Fruit fly (Drosophila melanogaster): ENCODE data around the gene step.

Gene step

dm6 chr2L:21786991-21787390 lies 29.7 kb upstream of the step start:
- peak; percentile 1 for TF ChIP-seq Hr39 (GFP tag; optimal IDR thresholded peaks at IDR 0.05)
- TF ChIP-seq ss (GFP tag; optimal IDR thresholded peaks at IDR 0.05) = no peak
- TF ChIP-seq cyc (GFP tag; optimal IDR thresholded peaks at IDR 0.05) = peak; percentile 19
- TF ChIP-seq CG3919 (GFP tag; optimal IDR thresholded peaks at IDR 0.05) = no peak
- no peak for TF ChIP-seq dsx (GFP tag; optimal IDR thresholded peaks at IDR 0.05; ENCODE audit: poor library complexity, severe bottlenecking)
- no peak for TF ChIP-seq Smox (GFP tag; optimal IDR thresholded peaks at IDR 0.05)
- TF ChIP-seq Eip78C (GFP tag) = peak; percentile 25
- TF ChIP-seq acj6 (GFP tag; optimal IDR thresholded peaks at IDR 0.05) = no peak
- TF ChIP-seq esn (GFP tag; optimal IDR thresholded peaks at IDR 0.05) = no peak
- TF ChIP-seq eg (GFP tag; IDR thresholded peaks at IDR 0.05) = no peak
- TF ChIP-seq svp (GFP tag) = peak; percentile 65
- no peak for TF ChIP-seq Eip75B (GFP tag; optimal IDR thresholded peaks at IDR 0.05)
- no peak for TF ChIP-seq CG31627 (GFP tag; optimal IDR thresholded peaks at IDR 0.05)
- TF ChIP-seq Blimp-1 (GFP tag; optimal IDR thresholded peaks at IDR 0.05) = no peak
- TF ChIP-seq topi (GFP tag; optimal IDR thresholded peaks at IDR 0.05) = peak; percentile 24
- TF ChIP-seq fkh (GFP tag; optimal IDR thresholded peaks at IDR 0.05) = no peak
- TF ChIP-seq CG6276 (GFP tag; optimal IDR thresholded peaks at IDR 0.05) = no peak
- TF ChIP-seq CG8319 (GFP tag; optimal IDR thresholded peaks at IDR 0.05) = no peak
- TF ChIP-seq Sox15 (GFP tag; optimal IDR thresholded peaks at IDR 0.05) = no peak
- no peak for TF ChIP-seq salr (GFP tag; optimal IDR thresholded peaks at IDR 0.05)

dm6 chr2L:21784790-21785425 lies 27.6 kb upstream of the step start:
- TF ChIP-seq spab (GFP tag; optimal IDR thresholded peaks at IDR 0.05) = no peak
- no peak for TF ChIP-seq acj6 (GFP tag; optimal IDR thresholded peaks at IDR 0.05)
- TF ChIP-seq Ets96B (tag; optimal IDR thresholded peaks at IDR 0.05) = no peak
- TF ChIP-seq Gug (GFP tag; IDR thresholded peaks at IDR 0.05) = no peak
- TF ChIP-seq Lpt (GFP tag; optimal IDR thresholded peaks at IDR 0.05) = no peak
- TF ChIP-seq CG10631 (GFP tag; optimal IDR thresholded peaks at IDR 0.05) = peak; percentile 5
- peak; percentile 57 for TF ChIP-seq svp (GFP tag)
- no peak for TF ChIP-seq CG3032 (tag; optimal IDR thresholded peaks at IDR 0.05)
- peak; percentile 77 for TF ChIP-seq Eip78C (GFP tag)
- TF ChIP-seq CG3919 (GFP tag; optimal IDR thresholded peaks at IDR 0.05) = peak; percentile 6
- no peak for TF ChIP-seq CG8119 (GFP tag; IDR thresholded peaks at IDR 0.05)
- TF ChIP-seq CG6163 (GFP tag; IDR thresholded peaks at IDR 0.05) = no peak
- no peak for TF ChIP-seq CG9139 (GFP tag; optimal IDR thresholded peaks at IDR 0.05)
- TF ChIP-seq CG34406 (GFP tag; optimal IDR thresholded peaks at IDR 0.05) = no peak
- no peak for TF ChIP-seq fkh (GFP tag; optimal IDR thresholded peaks at IDR 0.05)
- no peak for TF ChIP-seq CG11762 (GFP tag; optimal IDR thresholded peaks at IDR 0.05; ENCODE audit: insufficient read depth)
- TF ChIP-seq CG6808 (GFP tag; optimal IDR thresholded peaks at IDR 0.05) = peak; percentile 6
- TF ChIP-seq CG4318 (GFP tag; optimal IDR thresholded peaks at IDR 0.05) = no peak
- TF ChIP-seq fd59A (GFP tag; optimal IDR thresholded peaks at IDR 0.05) = peak; percentile 29
- no peak for TF ChIP-seq lz (GFP tag; optimal IDR thresholded peaks at IDR 0.05)
- no peak for TF ChIP-seq Eip75B (GFP tag; optimal IDR thresholded peaks at IDR 0.05)
- peak in 1 of 2 experiments; percentile 4 for TF ChIP-seq ss (GFP tag; optimal IDR thresholded peaks at IDR 0.05)
- TF ChIP-seq CG10669 (GFP tag; optimal IDR thresholded peaks at IDR 0.05) = no peak
- no peak for TF ChIP-seq Hr38 (GFP tag; optimal IDR thresholded peaks at IDR 0.05)
- no peak for TF ChIP-seq Ets21C (GFP tag; optimal IDR thresholded peaks at IDR 0.05)
- TF ChIP-seq Sox15 (GFP tag; optimal IDR thresholded peaks at IDR 0.05) = no peak

dm6 chr2L:21783965-21784364 lies 26.7 kb upstream of the step start, which contains the start of gene CG11630:
Gene CG11630 (minus strand): TSS chr2L:21784065.
- TF ChIP-seq OdsH (GFP tag; optimal IDR thresholded peaks at IDR 0.05) (no peak), Ets21C (GFP tag; optimal IDR thresholded peaks at IDR 0.05) (no peak), Lpt (GFP tag; optimal IDR thresholded peaks at IDR 0.05) (no peak), ss (GFP tag; optimal IDR thresholded peaks at IDR 0.05) (no peak), CG10631 (GFP tag; optimal IDR thresholded peaks at IDR 0.05) (no peak), CG1621 (tag; optimal IDR thresholded peaks at IDR 0.05) (no peak), eg (GFP tag; IDR thresholded peaks at IDR 0.05) (no peak), salr (GFP tag; optimal IDR thresholded peaks at IDR 0.05) (no peak), CG6163 (GFP tag; IDR thresholded peaks at IDR 0.05) (no peak), dac (GFP tag; optimal IDR thresholded peaks at IDR 0.05) (no peak), Hr39 (GFP tag; optimal IDR thresholded peaks at IDR 0.05) (no peak), CG8119 (GFP tag; IDR thresholded peaks at IDR 0.05) (no peak), vri (GFP tag; optimal IDR thresholded peaks at IDR 0.05) (no peak), fd59A (GFP tag; optimal IDR thresholded peaks at IDR 0.05) (no peak), pdm3 (GFP tag; optimal IDR thresholded peaks at IDR 0.05) (no peak)

Data from whole organism, prepupa.